Fruit fly (Drosophila melanogaster): ENCODE data around the gene CG43335.

The CG43335 gene

DNA sequence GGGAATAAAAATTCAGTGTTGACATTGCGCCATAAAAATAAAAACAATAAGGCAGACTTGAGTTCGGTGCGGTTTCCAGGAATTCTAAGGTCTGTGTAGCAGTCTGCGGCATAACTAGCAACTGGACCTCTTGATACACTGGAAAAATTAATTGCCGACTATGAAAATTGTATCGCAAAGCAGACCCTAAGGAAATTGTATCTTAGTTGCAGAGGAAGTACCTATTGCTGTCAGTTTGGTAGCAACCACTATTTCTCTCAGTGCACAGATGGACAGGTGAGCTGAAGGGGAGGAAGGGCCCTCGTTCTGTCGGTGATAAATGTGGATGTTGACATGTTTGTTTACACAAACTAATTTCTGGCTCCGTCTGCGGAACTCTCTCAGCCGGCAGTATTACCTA is 9.5 kb downstream of the CG43335 start (continued):
- peak; percentile 89 for TF ChIP-seq Ets96B (tag; optimal IDR thresholded peaks at IDR 0.05)
- TF ChIP-seq CG15336 (GFP tag; IDR thresholded peaks at IDR 0.05): no peak
- peak; percentile 29 for TF ChIP-seq esn (GFP tag; optimal IDR thresholded peaks at IDR 0.05)
- TF ChIP-seq CG4318 (GFP tag; optimal IDR thresholded peaks at IDR 0.05): no peak
- no peak for TF ChIP-seq dac (GFP tag; optimal IDR thresholded peaks at IDR 0.05)
- peak; percentile 71 for TF ChIP-seq Eip75B (GFP tag; optimal IDR thresholded peaks at IDR 0.05)
- peak; percentile 28 for TF ChIP-seq Hr39 (GFP tag; optimal IDR thresholded peaks at IDR 0.05)
- peak; percentile 5 for TF ChIP-seq spab (GFP tag; optimal IDR thresholded peaks at IDR 0.05)
- peak; percentile 24 for TF ChIP-seq Sox14 (GFP tag; optimal IDR thresholded peaks at IDR 0.05)
- no peak for TF ChIP-seq CG8119 (GFP tag; IDR thresholded peaks at IDR 0.05)
- TF ChIP-seq CG10631 (GFP tag; optimal IDR thresholded peaks at IDR 0.05): peak; percentile 75
- TF ChIP-seq Eip93F (GFP tag; optimal IDR thresholded peaks at IDR 0.05): no peak

DNA sequence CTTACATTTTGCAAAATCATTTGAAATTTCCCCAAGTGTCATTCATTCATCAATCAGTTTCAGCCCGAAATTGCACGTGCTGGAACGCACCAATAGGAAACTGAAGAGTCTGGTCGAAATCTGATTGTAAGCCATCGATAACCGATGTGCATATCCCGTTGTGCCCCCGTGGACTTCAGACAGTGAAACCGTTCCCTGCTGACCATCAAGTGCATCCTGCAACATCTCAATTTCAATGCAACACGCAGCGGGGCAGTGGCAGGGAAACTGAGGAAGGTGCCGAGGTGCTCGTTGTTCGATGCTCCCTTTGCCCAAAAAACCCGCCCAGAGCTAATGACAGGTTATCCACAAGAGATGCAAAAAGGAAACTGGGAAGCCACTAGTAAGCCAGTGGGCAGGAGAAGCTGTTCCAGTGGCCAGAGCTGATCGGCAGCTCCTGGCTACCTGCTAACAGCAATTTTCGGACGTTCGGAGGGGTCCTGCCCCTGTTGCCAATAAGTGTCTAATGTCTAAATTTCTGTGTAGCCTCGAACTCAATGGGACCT is 11.7 kb downstream of the CG43335 start:
- TF ChIP-seq CG3919 (GFP tag; optimal IDR thresholded peaks at IDR 0.05) (no peak), fd59A (GFP tag; optimal IDR thresholded peaks at IDR 0.05) (no peak), Smox (GFP tag; optimal IDR thresholded peaks at IDR 0.05) (no peak), CG32006 (GFP tag; optimal IDR thresholded peaks at IDR 0.05) (no peak)

DNA sequence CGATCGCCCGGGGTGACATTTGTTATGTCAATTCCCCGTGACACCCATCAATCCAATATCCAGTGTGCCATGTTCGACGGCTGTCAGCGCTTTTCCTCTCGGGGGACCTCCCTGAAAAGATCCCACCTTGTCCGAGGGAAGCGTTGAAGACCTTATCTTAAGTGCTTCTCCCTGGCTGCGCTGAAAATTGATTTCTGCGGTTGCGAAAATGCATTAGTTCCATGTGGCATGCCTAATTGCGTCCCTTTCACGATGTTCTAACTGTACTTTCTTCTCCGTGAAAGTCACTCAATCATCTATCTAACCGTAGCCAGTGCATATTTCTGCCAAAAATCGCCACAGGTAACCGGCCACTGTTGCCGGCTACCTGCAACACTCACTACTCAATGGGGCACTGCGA is 13.6 kb downstream of the CG43335 start:
- TF ChIP-seq CG3919 (GFP tag; optimal IDR thresholded peaks at IDR 0.05): no peak
- TF ChIP-seq Sox15 (GFP tag; optimal IDR thresholded peaks at IDR 0.05): no peak
- TF ChIP-seq ss (GFP tag; optimal IDR thresholded peaks at IDR 0.05): no peak
- no peak for TF ChIP-seq acj6 (GFP tag; optimal IDR thresholded peaks at IDR 0.05)
- TF ChIP-seq CG7368 (GFP tag; optimal IDR thresholded peaks at IDR 0.05): no peak
- TF ChIP-seq achi (GFP tag; optimal IDR thresholded peaks at IDR 0.05): no peak
- no peak for TF ChIP-seq CG6854 (GFP tag; optimal IDR thresholded peaks at IDR 0.05)
- TF ChIP-seq CG15336 (GFP tag; IDR thresholded peaks at IDR 0.05): no peak
- TF ChIP-seq dsx (GFP tag; optimal IDR thresholded peaks at IDR 0.05; ENCODE audit: poor library complexity, severe bottlenecking): no peak
- no peak for TF ChIP-seq CG8119 (GFP tag; IDR thresholded peaks at IDR 0.05)
- TF ChIP-seq CG11902 (GFP tag; optimal IDR thresholded peaks at IDR 0.05): no peak
- no peak for TF ChIP-seq OdsH (GFP tag; optimal IDR thresholded peaks at IDR 0.05)
- no peak for TF ChIP-seq spab (GFP tag; optimal IDR thresholded peaks at IDR 0.05)
- TF ChIP-seq Met (GFP tag; optimal IDR thresholded peaks at IDR 0.05): no peak
- TF ChIP-seq fkh (GFP tag; optimal IDR thresholded peaks at IDR 0.05): no peak

DNA sequence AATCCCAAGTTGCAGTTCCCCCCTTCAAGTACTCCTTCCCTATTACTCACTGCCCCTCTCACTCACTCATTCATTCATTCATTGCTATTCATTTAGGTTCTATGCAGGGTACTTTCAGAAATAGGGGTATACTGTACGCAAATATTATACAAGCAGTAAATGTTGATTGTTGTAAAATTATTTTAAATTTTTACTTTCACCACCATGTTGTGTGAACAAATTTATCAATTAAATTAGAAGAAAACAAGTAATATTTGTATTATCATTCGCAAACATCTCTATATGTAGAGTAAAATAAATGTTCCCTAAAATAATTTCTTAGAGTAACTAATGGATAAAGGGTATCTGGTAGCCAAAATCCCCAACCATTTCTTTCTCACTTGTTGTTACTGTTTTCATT is 15.0 kb downstream of the CG43335 start:
- TF ChIP-seq CG32006 (GFP tag; optimal IDR thresholded peaks at IDR 0.05) (peak; percentile 52), CG9139 (GFP tag; optimal IDR thresholded peaks at IDR 0.05) (no peak), esn (GFP tag; optimal IDR thresholded peaks at IDR 0.05) (peak; percentile 13), Met (GFP tag; optimal IDR thresholded peaks at IDR 0.05) (peak; percentile 31), CG11762 (GFP tag; optimal IDR thresholded peaks at IDR 0.05; ENCODE audit: insufficient read depth) (no peak), Ets96B (tag; optimal IDR thresholded peaks at IDR 0.05) (peak; percentile 64), CG16779 (tag; optimal IDR thresholded peaks at IDR 0.05) (no peak), CG6792 (GFP tag; optimal IDR thresholded peaks at IDR 0.05) (peak; percentile 16), net (GFP tag; optimal IDR thresholded peaks at IDR 0.05) (peak; percentile 9), CG8119 (GFP tag; IDR thresholded peaks at IDR 0.05) (peak; percentile 48; the same call in 1 of the 3 replicates), pdm3 (GFP tag; optimal IDR thresholded peaks at IDR 0.05) (peak; percentile 45), Lpt (GFP tag; optimal IDR thresholded peaks at IDR 0.05) (peak; percentile 2), Eip75B (GFP tag; optimal IDR thresholded peaks at IDR 0.05) (peak; percentile 51), dac (GFP tag; optimal IDR thresholded peaks at IDR 0.05) (no peak), OdsH (GFP tag; optimal IDR thresholded peaks at IDR 0.05) (peak; percentile 53), fkh (GFP tag; optimal IDR thresholded peaks at IDR 0.05) (no peak), Hr39 (GFP tag; optimal IDR thresholded peaks at IDR 0.05) (peak; percentile 11), CG1621 (tag; optimal IDR thresholded peaks at IDR 0.05) (peak; percentile 38), ss (GFP tag; optimal IDR thresholded peaks at IDR 0.05) (peak in 1 of 2 experiments; percentile 46), CG10669 (GFP tag; optimal IDR thresholded peaks at IDR 0.05) (peak; percentile 66), CG8319 (GFP tag; optimal IDR thresholded peaks at IDR 0.05) (no peak), Sox14 (GFP tag; optimal IDR thresholded peaks at IDR 0.05) (peak; percentile 55), svp (GFP tag) (peak; percentile 12), CG6808 (GFP tag; optimal IDR thresholded peaks at IDR 0.05) (peak; percentile 55), salr (GFP tag; optimal IDR thresholded peaks at IDR 0.05) (peak in 1 of 2 experiments; percentile 56), CG15336 (GFP tag; IDR thresholded peaks at IDR 0.05) (peak; percentile 50), acj6 (GFP tag; optimal IDR thresholded peaks at IDR 0.05) (peak; percentile 34), vri (GFP tag; optimal IDR thresholded peaks at IDR 0.05) (no peak), achi (GFP tag; optimal IDR thresholded peaks at IDR 0.05) (peak; percentile 52), fd85E (GFP tag; optimal IDR thresholded peaks at IDR 0.05) (no peak), lz (GFP tag; optimal IDR thresholded peaks at IDR 0.05) (peak; percentile 21)

Measured in whole organism, prepupa.